Worm (Caenorhabditis elegans) whole organism, mixed stage, embryonic: ENCODE data around the gene ced-6.
A peak's percentile ranks its signal among the peaks of the same experiment; 100 is the strongest.

ENCODE experiments used
- M03D4.4 ChIP-seq: sonication (generic microtip); optimal IDR thresholded peaks from 2 replicates; lab custom pipeline; 2017; ENCODE audit warnings: mild to moderate bottlenecking, missing genetic modification characterization, missing compliant biosample characterization
- bed-3 ChIP-seq: fragments of 200-800 bp; sonication (Bioruptor generic); optimal IDR thresholded peaks from 3 replicates; lab custom pipeline; 2018; ENCODE audit warnings: mild to moderate bottlenecking, missing genetic modification characterization, moderate library complexity, missing compliant biosample characterization
- blmp-1 ChIP-seq: fragments of 150-350 bp; optimal IDR thresholded peaks from 2 replicates; lab custom pipeline; 2014; ENCODE audit warnings: missing biosample characterization, missing genetic modification characterization
- ceh-39 ChIP-seq: fragments of 150-350 bp; optimal IDR thresholded peaks from 2 replicates; lab custom pipeline; 2014; ENCODE audit warnings: missing biosample characterization, missing genetic modification characterization
- ceh-43 ChIP-seq: fragments of 200-800 bp; sonication (Bioruptor generic); optimal IDR thresholded peaks from 2 replicates; lab custom pipeline; 2018; ENCODE audit warnings: mild to moderate bottlenecking, missing genetic modification characterization, moderate library complexity, missing compliant biosample characterization
- ceh-83 ChIP-seq: fragments of 200-800 bp; sonication (Bioruptor generic); optimal IDR thresholded peaks from 2 replicates; lab custom pipeline; 2018; ENCODE audit warnings: mild to moderate bottlenecking, missing genetic modification characterization, missing compliant biosample characterization
- ces-1 ChIP-seq: fragments of 150-350 bp; optimal IDR thresholded peaks from 2 replicates; lab custom pipeline; 2014; ENCODE audit warnings: missing biosample characterization, missing genetic modification reagents, missing genetic modification characterization
- cnd-1 ChIP-seq: fragments of 200-800 bp; sonication (Bioruptor generic); optimal IDR thresholded peaks from 2 replicates; lab custom pipeline; 2018; ENCODE audit warnings: mild to moderate bottlenecking, missing genetic modification characterization, missing compliant biosample characterization
- drap-1 ChIP-seq: fragments of 200-800 bp; sonication (Bioruptor generic); optimal IDR thresholded peaks from 3 replicates; lab custom pipeline; 2018; ENCODE audit warnings: mild to moderate bottlenecking, missing genetic modification characterization, missing compliant biosample characterization
- elt-1 ChIP-seq: sonication (generic microtip); optimal IDR thresholded peaks from 2 replicates; lab custom pipeline; 2017; ENCODE audit warnings: missing genetic modification characterization, mild to moderate bottlenecking, missing compliant biosample characterization, antibody characterized with exemption, moderate library complexity, borderline replicate concordance; ENCODE audit not compliant: insufficient read depth
- elt-3 ChIP-seq: fragments of 150-350 bp; optimal IDR thresholded peaks from 2 replicates; lab custom pipeline; 2014; ENCODE audit warnings: missing biosample characterization, missing genetic modification characterization
- flh-1 ChIP-seq: fragments of 200-800 bp; sonication (Bioruptor generic); optimal IDR thresholded peaks from 2 replicates; lab custom pipeline; 2018; ENCODE audit warnings: mild to moderate bottlenecking, missing genetic modification characterization, moderate library complexity, missing compliant biosample characterization
- ham-2 ChIP-seq: fragments of 200-800 bp; sonication (Bioruptor generic); optimal IDR thresholded peaks from 2 replicates; lab custom pipeline; 2018; ENCODE audit warnings: mild to moderate bottlenecking, missing genetic modification characterization, missing compliant biosample characterization
- hlh-1 ChIP-seq: fragments of 150-350 bp; optimal IDR thresholded peaks from 2 replicates; lab custom pipeline; 2014; ENCODE audit warnings: missing biosample characterization, missing genetic modification reagents, missing genetic modification characterization
- lin-13 ChIP-seq: fragments of 150-350 bp; optimal IDR thresholded peaks from 2 replicates; lab custom pipeline; 2014; ENCODE audit warnings: missing biosample characterization, missing genetic modification characterization
- lsy-2 ChIP-seq: fragments of 150-350 bp; optimal IDR thresholded peaks from 2 replicates; lab custom pipeline; 2014; ENCODE audit warnings: missing biosample characterization, missing genetic modification characterization
- mep-1 ChIP-seq: fragments of 150-350 bp; optimal IDR thresholded peaks from 2 replicates; lab custom pipeline; 2017; ENCODE audit warnings: missing biosample characterization, missing genetic modification reagents, missing genetic modification characterization, inconsistent platforms
- mls-2 ChIP-seq: sonication (generic microtip); optimal IDR thresholded peaks from 2 replicates; lab custom pipeline; 2016; ENCODE audit warnings: mild to moderate bottlenecking, missing genetic modification characterization, moderate library complexity, missing compliant biosample characterization
- nhr-12 ChIP-seq: fragments of 150-350 bp; optimal IDR thresholded peaks from 2 replicates; lab custom pipeline; 2014; ENCODE audit warnings: missing biosample characterization, missing genetic modification characterization
- nhr-2 ChIP-seq: fragments of 150-350 bp; optimal IDR thresholded peaks from 2 replicates; lab custom pipeline; 2014; ENCODE audit warnings: missing biosample characterization, missing genetic modification characterization
- nhr-237 ChIP-seq: fragments of 150-350 bp; optimal IDR thresholded peaks from 2 replicates; lab custom pipeline; 2014; ENCODE audit warnings: missing biosample characterization, missing genetic modification characterization
- nhr-28 ChIP-seq: fragments of 150-350 bp; optimal IDR thresholded peaks from 2 replicates; lab custom pipeline; 2014; ENCODE audit warnings: missing biosample characterization, missing genetic modification characterization
- nhr-76 ChIP-seq: sonication (generic microtip); optimal IDR thresholded peaks from 2 replicates; lab custom pipeline; 2017; ENCODE audit warnings: missing biosample characterization, missing genetic modification characterization
- pha-4 ChIP-seq: fragments of 150-350 bp; optimal IDR thresholded peaks from 2 replicates; lab custom pipeline; 2018; ENCODE audit warnings: missing biosample characterization, missing genetic modification reagents, missing genetic modification characterization
- snpc-4 ChIP-seq: fragments of 150-350 bp; optimal IDR thresholded peaks from 2 replicates; lab custom pipeline; 2014; ENCODE audit warnings: missing biosample characterization, missing genetic modification characterization
- sptf-1 ChIP-seq: sonication (generic microtip); optimal IDR thresholded peaks from 2 replicates; lab custom pipeline; 2017; ENCODE audit warnings: mild to moderate bottlenecking, missing genetic modification characterization, moderate library complexity, missing compliant biosample characterization
- unc-120 ChIP-seq: sonication (generic microtip); optimal IDR thresholded peaks from 2 replicates; lab custom pipeline; 2017; ENCODE audit warnings: missing genetic modification characterization, missing compliant biosample characterization; ENCODE audit not compliant: poor library complexity, severe bottlenecking
- unc-39 ChIP-seq: fragments of 150-350 bp; optimal IDR thresholded peaks from 2 replicates; lab custom pipeline; 2014; ENCODE audit warnings: missing biosample characterization, missing genetic modification characterization
- unc-62 ChIP-seq: fragments of 150-350 bp; optimal IDR thresholded peaks from 2 replicates; lab custom pipeline; 2014; ENCODE audit warnings: missing biosample characterization, missing genetic modification reagents, missing genetic modification characterization
- zip-8 ChIP-seq: fragments of 150-350 bp; optimal IDR thresholded peaks from 2 replicates; lab custom pipeline; 2014; ENCODE audit warnings: missing biosample characterization, missing genetic modification characterization
- ztf-11 ChIP-seq: fragments of 150-350 bp; optimal IDR thresholded peaks from 2 replicates; lab custom pipeline; 2014; ENCODE audit warnings: missing biosample characterization, missing genetic modification characterization

The ced-6 gene

ce11 chrIII:5568265-5568664 is 27.3 kb upstream of the ced-6 start:
- TF ChIP-seq nhr-12 (no peak), ceh-43 (GFP tag; lab: Kevin White, UChicago) (no peak), flh-1 (no peak), pha-4 (tag; lab: Kevin White, UChicago) (no peak), ztf-11 (tag; lab: Kevin White, UChicago) (no peak)
- TF ChIP-seq, all 35 proteins: peak for 0

ce11 chrIII:5568679-5569078 is 26.9 kb upstream of the ced-6 start, which contains the start of gene nspb-12:
TSS of gene nspb-12 (minus strand) at chrIII:5568779.
- TF ChIP-seq ces-1 (GFP tag; lab: Kevin White, UChicago) (no peak), ztf-11 (tag; lab: Kevin White, UChicago) (no peak), elt-1 (tag; lab: Kevin White, UChicago) (no peak), nhr-12 (no peak), sptf-1 (tag; lab: Kevin White, UChicago) (no peak), flh-1 (no peak), unc-62 (GFP tag; lab: Kevin White, UChicago) (no peak), ceh-39 (tag; lab: Kevin White, UChicago) (no peak), lin-13 (tag; lab: Kevin White, UChicago) (no peak), hlh-1 (tag; lab: Kevin White, UChicago) (no peak), snpc-4 (tag; lab: Kevin White, UChicago) (no peak), pha-4 (tag; lab: Kevin White, UChicago) (no peak), elt-3 (tag; lab: Kevin White, UChicago) (no peak), nhr-237 (tag; lab: Kevin White, UChicago) (no peak), mls-2 (tag; lab: Kevin White, UChicago) (no peak), nhr-28 (no peak), M03D4.4 (tag; lab: Kevin White, UChicago) (no peak), lsy-2 (tag; lab: Kevin White, UChicago) (no peak), ceh-83 (no peak)

ce11 chrIII:5570814-5571443 is 24.6 kb upstream of the ced-6 start:
- TF ChIP-seq ceh-43 (GFP tag; lab: Kevin White, UChicago) (no peak), nhr-12 (no peak), zip-8 (tag; lab: Kevin White, UChicago) (no peak), elt-3 (tag; lab: Kevin White, UChicago) (no peak), M03D4.4 (tag; lab: Kevin White, UChicago) (no peak), mls-2 (tag; lab: Kevin White, UChicago) (no peak), ztf-11 (tag; lab: Kevin White, UChicago) (no peak), cnd-1 (tag; lab: Kevin White, UChicago) (no peak), nhr-2 (tag; lab: Kevin White, UChicago) (no peak), bed-3 (GFP tag; lab: Kevin White, UChicago) (no peak), unc-39 (tag; lab: Kevin White, UChicago) (no peak), mep-1 (no peak)

ce11 chrIII:5572806-5573205 is 22.8 kb upstream of the ced-6 start:
- TF ChIP-seq unc-120 (tag; lab: Kevin White, UChicago) (peak; percentile 30), nhr-237 (tag; lab: Kevin White, UChicago) (no peak)

DNA sequence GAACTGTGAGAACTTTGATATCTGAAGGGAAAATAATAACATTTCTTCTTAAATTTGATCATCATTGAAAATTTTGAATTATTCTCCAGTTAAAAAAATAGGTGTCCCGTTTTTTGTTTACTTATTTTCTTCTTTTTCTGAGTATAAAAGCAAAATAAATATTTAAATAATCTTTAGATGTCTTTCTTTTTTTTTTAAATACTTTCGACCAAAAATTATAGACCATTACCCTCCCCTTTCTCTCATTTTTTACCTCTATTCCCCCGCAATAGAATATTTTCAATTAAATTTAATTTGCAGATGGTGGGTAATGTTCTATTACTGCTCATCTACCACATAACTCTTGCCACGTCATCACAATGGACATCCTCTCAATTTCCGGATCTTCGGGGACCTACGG is 21.9 kb upstream of the ced-6 start, which contains the start of gene molo-1:
Gene molo-1, plus strand, starts transcription at position 301 of the 400 bp plus-strand sequence.
- TF ChIP-seq nhr-2 (tag; lab: Kevin White, UChicago) (no peak), unc-39 (tag; lab: Kevin White, UChicago) (no peak), mls-2 (tag; lab: Kevin White, UChicago) (no peak), zip-8 (tag; lab: Kevin White, UChicago) (no peak), nhr-12 (no peak), bed-3 (GFP tag; lab: Kevin White, UChicago) (no peak), lin-13 (tag; lab: Kevin White, UChicago) (no peak), unc-62 (GFP tag; lab: Kevin White, UChicago) (no peak), blmp-1 (tag; lab: Kevin White, UChicago) (no peak), M03D4.4 (tag; lab: Kevin White, UChicago) (no peak), ceh-83 (no peak)

DNA sequence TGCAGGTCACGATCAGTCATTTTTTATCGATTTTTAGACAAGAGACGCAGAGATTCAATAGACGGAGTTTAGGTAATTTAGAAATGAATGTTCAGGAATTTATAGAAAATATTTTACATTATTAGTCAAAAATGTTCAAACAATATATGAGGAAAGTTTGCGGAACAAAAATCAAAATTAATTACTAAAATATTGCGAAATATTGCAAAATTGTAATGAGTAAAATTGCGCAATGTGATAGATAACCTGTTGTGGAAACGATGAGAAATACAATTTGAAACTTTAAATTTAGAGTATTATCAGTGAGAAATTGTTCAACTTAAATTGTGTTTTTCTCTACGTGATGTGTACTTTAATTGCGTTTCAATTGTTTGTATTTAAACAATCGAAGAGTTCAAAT is 14.5 kb upstream of the ced-6 start, which contains the start of gene F56D2.5:
Gene F56D2.5, minus strand, starts transcription at position 371 of the 400 bp plus-strand sequence.
- TF ChIP-seq drap-1: no peak
- no peak for TF ChIP-seq nhr-28
- TF ChIP-seq bed-3 (GFP tag; lab: Kevin White, UChicago): no peak
- TF ChIP-seq nhr-237 (tag; lab: Kevin White, UChicago): no peak
- TF ChIP-seq blmp-1 (tag; lab: Kevin White, UChicago): no peak
- TF ChIP-seq nhr-76 (tag; lab: Kevin White, UChicago): no peak
- no peak for TF ChIP-seq ham-2 (GFP tag; lab: Kevin White, UChicago)
- no peak for TF ChIP-seq ceh-83
